Fruit fly (Drosophila melanogaster): ENCODE measurements around the gene Zmynd8.
A peak's percentile ranks its signal among the peaks of the same experiment; 100 is the strongest.

Gene Zmynd8

dm6 chr3R:31704524-31705215 lies 35.4 kb downstream of the Zmynd8 start (continued):
- TF ChIP-seq CG7928 (GFP tag; optimal IDR thresholded peaks at IDR 0.05): no peak
- 0 out of 2 replicates have a peak, but pooled peaks have one; percentile 31 for TF ChIP-seq sens-2 (GFP tag; IDR thresholded peaks at IDR 0.05)
- no peak for TF ChIP-seq Med (GFP tag)
- no peak for TF ChIP-seq bigmax (GFP tag; optimal IDR thresholded peaks at IDR 0.05)
- TF ChIP-seq repo (GFP tag; optimal IDR thresholded peaks at IDR 0.05): no peak
- TF ChIP-seq maf-S (GFP tag; optimal IDR thresholded peaks at IDR 0.05): no peak
- TF ChIP-seq GATAe (GFP tag; conservative IDR thresholded peaks at IDR 0.05): no peak
- TF ChIP-seq gfzf (GFP tag; optimal IDR thresholded peaks at IDR 0.05): no peak
- TF ChIP-seq Eip74EF (GFP tag; optimal IDR thresholded peaks at IDR 0.05): no peak
- no peak for TF ChIP-seq B-H1 (GFP tag; IDR thresholded peaks at IDR 0.05)
- TF ChIP-seq CG6813 (GFP tag; optimal IDR thresholded peaks at IDR 0.05): peak; percentile 22
- TF ChIP-seq Dip3 (GFP tag; optimal IDR thresholded peaks at IDR 0.05): no peak
- TF ChIP-seq CG30403 (GFP tag; optimal IDR thresholded peaks at IDR 0.05): peak; percentile 28
- TF ChIP-seq pho (GFP tag; optimal IDR thresholded peaks at IDR 0.05): no peak
- TF ChIP-seq Nf-YB (GFP tag; optimal IDR thresholded peaks at IDR 0.05): peak; percentile 22
- no peak for TF ChIP-seq dm (GFP tag; optimal IDR thresholded peaks at IDR 0.05)
- TF ChIP-seq pros (GFP tag; optimal IDR thresholded peaks at IDR 0.05): peak; percentile 77
- TF ChIP-seq NK7.1 (GFP tag; optimal IDR thresholded peaks at IDR 0.05): no peak
- no peak for TF ChIP-seq CG10274 (GFP tag; optimal IDR thresholded peaks at IDR 0.05)
- TF ChIP-seq H2.0 (GFP tag; IDR thresholded peaks at IDR 0.05): peak; percentile 18; the same call in 1 of the 2 replicates
- TF ChIP-seq HmgD (GFP tag; optimal IDR thresholded peaks at IDR 0.05): no peak
- TF ChIP-seq PHDP (tag; optimal IDR thresholded peaks at IDR 0.05): no peak
- TF ChIP-seq tin (GFP tag; optimal IDR thresholded peaks at IDR 0.05): peak; percentile 39
- peak; percentile 97 for TF ChIP-seq CG15696 (tag; optimal IDR thresholded peaks at IDR 0.05)
- no peak for TF ChIP-seq fu2 (GFP tag; optimal IDR thresholded peaks at IDR 0.05)
- no peak for TF ChIP-seq CG5245 (GFP tag; optimal IDR thresholded peaks at IDR 0.05)
- no peak for TF ChIP-seq chm (GFP tag; IDR thresholded peaks at IDR 0.05)
- TF ChIP-seq insv (GFP tag; optimal IDR thresholded peaks at IDR 0.05): no peak
- TF ChIP-seq fd64A (GFP tag; optimal IDR thresholded peaks at IDR 0.05): no peak
- TF ChIP-seq CG8281 (tag; optimal IDR thresholded peaks at IDR 0.05): no peak
- no peak for TF ChIP-seq oc (tag; optimal IDR thresholded peaks at IDR 0.05)
- peak; percentile 73 for TF ChIP-seq otp (GFP tag; IDR thresholded peaks at IDR 0.05)
- TF ChIP-seq nom (GFP tag; optimal IDR thresholded peaks at IDR 0.05): no peak
- TF ChIP-seq CG34376 (GFP tag; optimal IDR thresholded peaks at IDR 0.05): no peak
- no peak for TF ChIP-seq nau (GFP tag; optimal IDR thresholded peaks at IDR 0.05)
- no peak for TF ChIP-seq CG31388 (GFP tag; optimal IDR thresholded peaks at IDR 0.05)
- TF ChIP-seq CG3726 (GFP tag; IDR thresholded peaks at IDR 0.05): no peak
- no peak for TF ChIP-seq tx (GFP tag; optimal IDR thresholded peaks at IDR 0.05)
- peak; percentile 49 for TF ChIP-seq ssp (GFP tag; IDR thresholded peaks at IDR 0.05)
- TF ChIP-seq lab (GFP tag; optimal IDR thresholded peaks at IDR 0.05): no peak
- no peak for TF ChIP-seq CG6175 (GFP tag; IDR thresholded peaks at IDR 0.05)
- TF ChIP-seq Atf3 (GFP tag; optimal IDR thresholded peaks at IDR 0.05): no peak
- TF ChIP-seq Scr (GFP tag; IDR thresholded peaks at IDR 0.05; ENCODE audit: partially characterized antibody): no peak
- no peak for TF ChIP-seq slp2 (GFP tag; optimal IDR thresholded peaks at IDR 0.05)
- no peak for TF ChIP-seq CG18599 (GFP tag; optimal IDR thresholded peaks at IDR 0.05)
- peak; percentile 64 for TF ChIP-seq CG7745 (tag; optimal IDR thresholded peaks at IDR 0.05)
- peak; percentile 51 for TF ChIP-seq Ssrp (tag; optimal IDR thresholded peaks at IDR 0.05)
- TF ChIP-seq CG9797 (GFP tag; optimal IDR thresholded peaks at IDR 0.05): no peak
- TF ChIP-seq CG11085 (GFP tag; IDR thresholded peaks at IDR 0.05): no peak
- TF ChIP-seq sisA (GFP tag; IDR thresholded peaks at IDR 0.05): 0 out of 2 replicates have a peak, but pooled peaks have one; percentile 15

All from whole organism, embryonic.